Worm (Caenorhabditis elegans) whole organism, midembryonic: ENCODE results near the gene H12D21.10.

Source experiments
- T22C8.4 ChIP-seq: fragments of 200-800 bp; sonication (Bioruptor generic); IDR thresholded peaks from 2 replicates; pipeline ENCODE4 v1.3.6; 2022; ENCODE audit warnings: missing genetic modification characterization, missing compliant biosample characterization
- cog-1 ChIP-seq: sonication (generic microtip); optimal IDR thresholded peaks from 2 replicates; lab custom pipeline; 2016; ENCODE audit warnings: missing genetic modification characterization, missing compliant biosample characterization
- flt-1 ChIP-seq: fragments of 200-800 bp; sonication (Bioruptor generic); IDR thresholded peaks from 2 replicates; pipeline ENCODE4 v1.3.6; 2022; ENCODE audit warnings: missing genetic modification characterization, missing compliant biosample characterization
- klf-2 ChIP-seq: fragments of 200-800 bp; sonication (Bioruptor generic); conservative IDR thresholded peaks from 2 replicates; pipeline ENCODE4 v1.3.6; 2022; ENCODE audit warnings: missing genetic modification reagents, missing genetic modification characterization, missing compliant biosample characterization
- med-1 ChIP-seq: sonication (generic microtip); optimal IDR thresholded peaks from 2 replicates; lab custom pipeline; 2017; ENCODE audit warnings: missing genetic modification characterization, mild to moderate bottlenecking, missing compliant biosample characterization, antibody characterized with exemption, missing genetic modification reagents; ENCODE audit not compliant: insufficient read depth
- ztf-23 ChIP-seq: fragments of 200-800 bp; sonication (Bioruptor generic); IDR thresholded peaks from 2 replicates; pipeline ENCODE4 v1.3.6; 2022; ENCODE audit warnings: missing genetic modification reagents, missing genetic modification characterization, missing compliant biosample characterization
- ztf-29 ChIP-seq: fragments of 200-800 bp; sonication (Bioruptor generic); IDR thresholded peaks from 2 replicates; pipeline ENCODE4 v1.3.6; 2022; ENCODE audit warnings: missing genetic modification reagents, missing genetic modification characterization, missing compliant biosample characterization

- TF ChIP-seq ztf-29 (GFP tag; lab: Robert Waterston, UW) (no peak), cog-1 (tag; lab: Kevin White, UChicago) (no peak), med-1 (GFP tag; lab: Kevin White, UChicago) (no peak), ztf-23 (GFP tag; lab: Robert Waterston, UW) (no peak), T22C8.4 (no peak), klf-2 (GFP tag; lab: Robert Waterston, UW) (no peak), flt-1 (no peak)
Observed at ce11 chrV:14947022-14947421, 47.4 kb downstream of the H12D21.10 start, which contains the start of gene C30G7.4.
